Fruit fly (Drosophila melanogaster) whole organism, wandering third instar larva: Measurements from ENCODE around the gene Acsx3.

Source experiments
- Abd-B ChIP-seq: fragments of >200 bp; optimal IDR thresholded peaks from 2 replicates; lab custom pipeline; 2017; ENCODE audit warnings: missing biosample characterization, missing genetic modification characterization
- Dfd ChIP-seq: fragments of >200 bp; optimal IDR thresholded peaks from 2 replicates; lab custom pipeline; 2017; ENCODE audit warnings: missing biosample characterization, missing genetic modification characterization
- GATAd ChIP-seq: sonication (Bioruptor generic); optimal IDR thresholded peaks from 2 replicates; lab custom pipeline; 2016; ENCODE audit warnings: missing biosample characterization, missing genetic modification characterization
- Hnf4 ChIP-seq: fragments of 200-800 bp; sonication (Bioruptor generic); optimal IDR thresholded peaks from 2 replicates; lab custom pipeline; 2016; ENCODE audit warnings: missing biosample characterization, mild to moderate bottlenecking, missing genetic modification characterization
- Myc ChIP-seq: fragments of >200 bp; optimal IDR thresholded peaks from 2 replicates; lab custom pipeline; 2017
- N ChIP-seq: fragments of >200 bp; optimal IDR thresholded peaks from 2 replicates; lab custom pipeline; 2018; ENCODE audit warnings: missing biosample characterization, missing external identifiers, missing genetic modification characterization
- OdsH ChIP-seq: fragments of 200-800 bp; sonication (Bioruptor generic); optimal IDR thresholded peaks from 2 replicates; lab custom pipeline; 2016; ENCODE audit warnings: missing biosample characterization, mild to moderate bottlenecking, missing genetic modification characterization
- Vsx2 ChIP-seq: fragments of 200-300, 225-300 bp; sonication (Bioruptor generic); optimal IDR thresholded peaks from 2 replicates; lab custom pipeline; 2018; ENCODE audit warnings: missing biosample characterization, missing genetic modification characterization; ENCODE audit not compliant: partially characterized antibody
- br ChIP-seq: fragments of 200-800 bp; sonication (Bioruptor generic); optimal IDR thresholded peaks from 2 replicates; lab custom pipeline; 2016; ENCODE audit warnings: missing biosample characterization, missing genetic modification characterization
- dsf ChIP-seq: sonication (Bioruptor generic); optimal IDR thresholded peaks from 2 replicates; lab custom pipeline; 2016; ENCODE audit warnings: missing biosample characterization, missing genetic modification characterization, borderline replicate concordance
- pan ChIP-seq: fragments of >200 bp; optimal IDR thresholded peaks from 2 replicates; lab custom pipeline; 2017
- psq ChIP-seq: fragments of 200-800 bp; sonication (Bioruptor generic); optimal IDR thresholded peaks from 3 replicates; lab custom pipeline; 2017; ENCODE audit warnings: missing biosample characterization, mild to moderate bottlenecking, missing genetic modification characterization, moderate library complexity
- rgr ChIP-seq: fragments of 200-800 bp; sonication (Bioruptor generic); optimal IDR thresholded peaks from 3 replicates; lab custom pipeline; 2016; ENCODE audit warnings: missing biosample characterization, mild to moderate bottlenecking, missing genetic modification characterization
- usp ChIP-seq: fragments of >200 bp; optimal IDR thresholded peaks from 2 replicates; lab custom pipeline; 2017; ENCODE audit warnings: missing biosample characterization, missing genetic modification characterization

DNA sequence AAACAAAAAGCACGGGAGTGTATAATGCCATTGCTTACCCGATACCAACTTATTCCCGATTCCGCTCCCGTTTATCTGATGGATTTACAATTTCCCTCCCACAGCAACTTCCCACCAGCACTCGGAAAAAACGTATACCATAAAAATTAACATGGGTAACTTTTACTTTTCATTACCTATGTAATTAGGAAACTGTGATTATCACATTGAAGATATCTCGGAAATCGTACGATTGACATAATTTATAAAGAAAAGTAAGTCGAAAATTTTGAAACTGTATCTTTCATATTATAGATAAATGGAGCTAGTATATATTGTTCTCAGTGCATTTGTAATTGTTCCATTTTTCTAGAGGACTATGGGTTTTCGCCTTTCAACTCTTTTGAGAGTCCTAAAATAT lies 20.7 kb downstream of the Acsx3 start:
- TF ChIP-seq Abd-B (GFP tag; lab: Kevin White, UChicago): no peak
- no peak for TF ChIP-seq Vsx2 (GFP tag; lab: Kevin White, UChicago)
- TF ChIP-seq pan (lab: Kevin White, UChicago): no peak
- no peak for TF ChIP-seq OdsH
- TF ChIP-seq rgr (GFP tag; lab: Kevin White, UChicago): no peak
- no peak for TF ChIP-seq Hnf4 (GFP tag; lab: Kevin White, UChicago)
- no peak for TF ChIP-seq usp (GFP tag; lab: Kevin White, UChicago)
- no peak for TF ChIP-seq br
- TF ChIP-seq psq (GFP tag; lab: Kevin White, UChicago): no peak
- no peak for TF ChIP-seq Myc (lab: Kevin White, UChicago)
- TF ChIP-seq GATAd (GFP tag; lab: Kevin White, UChicago): no peak
- no peak for TF ChIP-seq N
- no peak for TF ChIP-seq Dfd (GFP tag; lab: Kevin White, UChicago)
- TF ChIP-seq dsf (GFP tag; lab: Kevin White, UChicago): no peak
